Worm (Caenorhabditis elegans) whole organism, L1 larva: ENCODE data around the gene Y57G11B.5.

ENCODE experiments used
- C04F5.9 ChIP-seq: sonication (generic microtip); optimal IDR thresholded peaks from 2 replicates; lab custom pipeline; 2016; ENCODE audit warnings: missing genetic modification characterization, missing compliant biosample characterization
- aha-1 ChIP-seq: fragments of 150-350 bp; optimal IDR thresholded peaks from 2 replicates; lab custom pipeline; 2014; ENCODE audit warnings: missing biosample characterization, missing genetic modification characterization
- alr-1 ChIP-seq: fragments of 200-800 bp; sonication (Bioruptor generic); optimal IDR thresholded peaks from 2 replicates; lab custom pipeline; 2018; ENCODE audit warnings: borderline replicate concordance, mild to moderate bottlenecking, missing genetic modification characterization, missing compliant biosample characterization
- ama-1 ChIP-seq: fragments of 150-350 bp; optimal IDR thresholded peaks from 2 replicates; lab custom pipeline; 2014
- blmp-1 ChIP-seq: fragments of 150-350 bp; optimal IDR thresholded peaks from 2 replicates; lab custom pipeline; 2014; ENCODE audit warnings: missing biosample characterization, missing genetic modification characterization
- ceh-8 ChIP-seq: fragments of 200-800 bp; sonication (Bioruptor generic); optimal IDR thresholded peaks from 2 replicates; lab custom pipeline; 2018; ENCODE audit warnings: mild to moderate bottlenecking, missing genetic modification characterization, moderate library complexity, missing compliant biosample characterization
- ceh-82 ChIP-seq, 3 experiments: fragments of 150-350 bp in 1 of 3; sonication (generic microtip) in 2 of 3; optimal IDR thresholded peaks; 2 replicates each; lab custom pipeline; 2014 to 2017; ENCODE audit warnings: missing biosample characterization in 3 of 3, missing genetic modification characterization in 3 of 3
- ceh-90 ChIP-seq: sonication (generic microtip); optimal IDR thresholded peaks from 2 replicates; lab custom pipeline; 2016; ENCODE audit warnings: missing genetic modification characterization, missing compliant biosample characterization
- ces-1 ChIP-seq: fragments of 150-350 bp; optimal IDR thresholded peaks from 2 replicates; lab custom pipeline; 2014; ENCODE audit warnings: missing biosample characterization, missing genetic modification reagents, missing genetic modification characterization
- dpl-1 ChIP-seq, 3 experiments: fragments of 150-350 bp in 2 of 3; sonication (generic microtip) in 1 of 3; optimal IDR thresholded peaks; 2 replicates each; lab custom pipeline; 2014 to 2017; ENCODE audit warnings: missing biosample characterization in 3 of 3, missing genetic modification characterization in 3 of 3, missing genetic modification reagents in 3 of 3
- dsc-1 ChIP-seq: sonication (generic microtip); optimal IDR thresholded peaks from 2 replicates; lab custom pipeline; 2016; ENCODE audit warnings: mild to moderate bottlenecking, missing genetic modification characterization, missing compliant biosample characterization
- efl-1 ChIP-seq, 4 experiments: fragments of 150-350 bp; optimal IDR thresholded peaks in 3 of 4; peaks in 1 of 4; 1 replicate in 1 of 4; 2 replicates in 3 of 4; lab custom pipeline; 2014; ENCODE audit warnings: missing biosample characterization in 2 of 4, missing genetic modification characterization in 2 of 4, missing genetic modification reagents in 2 of 4
- efl-3 ChIP-seq: fragments of 200-800 bp; sonication (Bioruptor generic); optimal IDR thresholded peaks from 2 replicates; lab custom pipeline; 2018; ENCODE audit warnings: mild to moderate bottlenecking, missing genetic modification characterization, missing compliant biosample characterization
- elt-2 ChIP-seq: sonication (generic microtip); optimal IDR thresholded peaks from 2 replicates; lab custom pipeline; 2016; ENCODE audit warnings: missing genetic modification characterization, mild to moderate bottlenecking, inconsistent platforms, missing compliant biosample characterization, missing genetic modification reagents
- fkh-10 ChIP-seq: sonication (generic microtip); optimal IDR thresholded peaks from 2 replicates; lab custom pipeline; 2017; ENCODE audit warnings: missing biosample characterization, missing genetic modification reagents, missing genetic modification characterization
- fkh-4 ChIP-seq: sonication (generic microtip); optimal IDR thresholded peaks from 2 replicates; lab custom pipeline; 2016; ENCODE audit warnings: missing compliant biosample characterization, missing genetic modification characterization, borderline replicate concordance
- fkh-8 ChIP-seq: sonication (generic microtip); optimal IDR thresholded peaks from 2 replicates; lab custom pipeline; 2016; ENCODE audit warnings: mild to moderate bottlenecking, missing genetic modification characterization, missing compliant biosample characterization
- fos-1 ChIP-seq: fragments of 150-350 bp; optimal IDR thresholded peaks from 2 replicates; lab custom pipeline; 2014; ENCODE audit warnings: missing biosample characterization, missing genetic modification characterization
- hlh-17 ChIP-seq: fragments of 200-800 bp; sonication (Bioruptor generic); optimal IDR thresholded peaks from 2 replicates; lab custom pipeline; 2018; ENCODE audit warnings: missing genetic modification characterization, mild to moderate bottlenecking, missing compliant biosample characterization, moderate library complexity, borderline replicate concordance
- hpl-2 ChIP-seq: fragments of 150-350 bp; optimal IDR thresholded peaks from 2 replicates; lab custom pipeline; 2014; ENCODE audit warnings: missing biosample characterization, missing genetic modification reagents, missing genetic modification characterization
- irx-1 ChIP-seq: sonication (generic microtip); optimal IDR thresholded peaks from 2 replicates; lab custom pipeline; 2016; ENCODE audit warnings: missing genetic modification characterization, missing compliant biosample characterization
- jun-1 ChIP-seq: fragments of 150-350 bp; optimal IDR thresholded peaks from 2 replicates; lab custom pipeline; 2014; ENCODE audit warnings: missing biosample characterization, missing genetic modification reagents, missing genetic modification characterization
- lin-14 ChIP-seq: fragments of 200-800 bp; sonication (Bioruptor generic); optimal IDR thresholded peaks from 2 replicates; lab custom pipeline; 2018; ENCODE audit warnings: mild to moderate bottlenecking, missing genetic modification characterization, moderate library complexity, missing compliant biosample characterization
- lin-35 ChIP-seq, 2 experiments: fragments of 150-350 bp; optimal IDR thresholded peaks; 2 replicates each; lab custom pipeline; 2014; ENCODE audit warnings: missing biosample characterization in 2 of 2, missing genetic modification characterization in 2 of 2, missing genetic modification reagents in 2 of 2
- lin-39 ChIP-seq: fragments of 150-350 bp; optimal IDR thresholded peaks from 2 replicates; lab custom pipeline; 2014; ENCODE audit warnings: missing biosample characterization, missing genetic modification reagents, missing genetic modification characterization
- lir-3 ChIP-seq: sonication (generic microtip); optimal IDR thresholded peaks from 2 replicates; lab custom pipeline; 2016; ENCODE audit warnings: mild to moderate bottlenecking, missing genetic modification characterization, moderate library complexity, missing compliant biosample characterization; ENCODE audit not compliant: poor library complexity
- lsy-2 ChIP-seq, 2 experiments: fragments of 150-350 bp; optimal IDR thresholded peaks; 2 replicates each; lab custom pipeline; 2014; ENCODE audit warnings: missing biosample characterization in 2 of 2, missing genetic modification characterization in 2 of 2
- mab-9 ChIP-seq: fragments of 200-800 bp; sonication (Bioruptor generic); IDR thresholded peaks from 2 replicates; pipeline ENCODE4 v1.3.6; 2022; ENCODE audit warnings: missing genetic modification reagents, missing genetic modification characterization, missing compliant biosample characterization
- mdl-1 ChIP-seq, 2 experiments: fragments of 150-350 bp; optimal IDR thresholded peaks; 2 replicates each; lab custom pipeline; 2014 to 2017; ENCODE audit warnings: missing biosample characterization in 2 of 2, missing genetic modification characterization in 2 of 2, inconsistent platforms in 1 of 2
- mef-2 ChIP-seq: fragments of 150-350 bp; optimal IDR thresholded peaks from 2 replicates; lab custom pipeline; 2014; ENCODE audit warnings: missing biosample characterization, missing genetic modification characterization
- nhr-11 ChIP-seq: fragments of 150-350 bp; optimal IDR thresholded peaks from 2 replicates; lab custom pipeline; 2014; ENCODE audit warnings: missing biosample characterization, missing genetic modification characterization
- nhr-12 ChIP-seq: sonication (generic microtip); optimal IDR thresholded peaks from 2 replicates; lab custom pipeline; 2017; ENCODE audit warnings: missing biosample characterization, missing genetic modification characterization
- nhr-20 ChIP-seq: sonication (generic microtip); optimal IDR thresholded peaks from 2 replicates; lab custom pipeline; 2016; ENCODE audit warnings: mild to moderate bottlenecking, missing genetic modification characterization, missing compliant biosample characterization
- nhr-47 ChIP-seq: sonication (generic microtip); optimal IDR thresholded peaks from 2 replicates; lab custom pipeline; 2016; ENCODE audit warnings: mild to moderate bottlenecking, missing genetic modification characterization, moderate library complexity, missing compliant biosample characterization
- nhr-71 ChIP-seq: sonication (generic microtip); optimal IDR thresholded peaks from 2 replicates; lab custom pipeline; 2016; ENCODE audit warnings: mild to moderate bottlenecking, missing genetic modification characterization, moderate library complexity, missing compliant biosample characterization
- nhr-76 ChIP-seq: sonication (generic microtip); optimal IDR thresholded peaks from 2 replicates; lab custom pipeline; 2017; ENCODE audit warnings: missing biosample characterization, missing genetic modification characterization
- nhr-77 ChIP-seq: fragments of 150-350 bp; optimal IDR thresholded peaks from 2 replicates; lab custom pipeline; 2014; ENCODE audit warnings: missing biosample characterization, missing genetic modification characterization
- nhr-84 ChIP-seq: sonication (generic microtip); optimal IDR thresholded peaks from 2 replicates; lab custom pipeline; 2017; ENCODE audit warnings: missing biosample characterization, missing genetic modification characterization
- nhr-90 ChIP-seq: sonication (generic microtip); optimal IDR thresholded peaks from 2 replicates; lab custom pipeline; 2016; ENCODE audit warnings: mild to moderate bottlenecking, missing genetic modification characterization, missing compliant biosample characterization; ENCODE audit not compliant: poor library complexity
- pax-3 ChIP-seq: fragments of 200-800 bp; sonication (Bioruptor generic); optimal IDR thresholded peaks from 2 replicates; lab custom pipeline; 2018; ENCODE audit warnings: mild to moderate bottlenecking, missing genetic modification characterization, moderate library complexity, missing compliant biosample characterization
- rnt-1 ChIP-seq: sonication (generic microtip); optimal IDR thresholded peaks from 2 replicates; lab custom pipeline; 2016; ENCODE audit warnings: mild to moderate bottlenecking, missing genetic modification characterization, moderate library complexity, missing compliant biosample characterization
- sox-4 ChIP-seq: sonication (generic microtip); optimal IDR thresholded peaks from 2 replicates; lab custom pipeline; 2016; ENCODE audit warnings: missing genetic modification characterization, missing compliant biosample characterization
- sptf-1 ChIP-seq: fragments of 150-350 bp; optimal IDR thresholded peaks from 2 replicates; lab custom pipeline; 2014; ENCODE audit warnings: missing biosample characterization, missing genetic modification characterization
- sup-37 ChIP-seq: fragments of 200-800 bp; sonication (Bioruptor generic); optimal IDR thresholded peaks from 2 replicates; lab custom pipeline; 2018; ENCODE audit warnings: mild to moderate bottlenecking, missing genetic modification characterization, missing compliant biosample characterization
- unc-86 ChIP-seq: sonication (generic microtip); optimal IDR thresholded peaks from 2 replicates; lab custom pipeline; 2016; ENCODE audit warnings: missing genetic modification characterization, missing compliant biosample characterization
- unc-98 ChIP-seq: fragments of 200-800 bp; sonication (Bioruptor generic); IDR thresholded peaks from 2 replicates; pipeline ENCODE4 v1.3.6; 2022; ENCODE audit warnings: missing genetic modification characterization, missing compliant biosample characterization
- vab-15 ChIP-seq: sonication (generic microtip); optimal IDR thresholded peaks from 2 replicates; lab custom pipeline; 2017; ENCODE audit warnings: missing genotype, mild to moderate bottlenecking, missing genetic modification characterization, missing compliant biosample characterization
- xbp-1 ChIP-seq: sonication (generic microtip); optimal IDR thresholded peaks from 2 replicates; lab custom pipeline; 2016; ENCODE audit warnings: missing genetic modification characterization, missing compliant biosample characterization
- zip-4 ChIP-seq: fragments of 200-800 bp; sonication (Bioruptor generic); optimal IDR thresholded peaks from 2 replicates; lab custom pipeline; 2018; ENCODE audit warnings: mild to moderate bottlenecking, missing genetic modification characterization, moderate library complexity, missing compliant biosample characterization
- ztf-11 ChIP-seq, 2 experiments: sonication (generic microtip); optimal IDR thresholded peaks; 2 replicates each; lab custom pipeline; 2016 to 2017; ENCODE audit warnings: missing genetic modification characterization in 2 of 2, missing biosample characterization in 1 of 2, missing compliant biosample characterization in 1 of 2

Gene Y57G11B.5

ce11 chrIV:14621117-14621516 lies 46.5 kb downstream of the Y57G11B.5 start:
- TF ChIP-seq jun-1 (tag; lab: Kevin White, UChicago) (no peak), fos-1 (no peak), nhr-71 (tag; lab: Kevin White, UChicago) (peak; percentile 77), elt-2 (no peak), efl-1 (optimal IDR thresholded peaks at IDR 0.05; lab: Kevin White, UChicago) (no peak), efl-1 (GFP tag; optimal IDR thresholded peaks at IDR 0.05 in 1 of 2; lab: Kevin White, UChicago) (peak in 1 of 2 experiments; percentile 19), fkh-4 (no peak), pax-3 (tag; lab: Kevin White, UChicago) (peak; percentile 54), sptf-1 (no peak), lir-3 (tag; lab: Kevin White, UChicago) (no peak), dsc-1 (tag; lab: Kevin White, UChicago) (peak; percentile 72), ceh-90 (no peak), fkh-8 (peak; percentile 81), zip-4 (GFP tag; lab: Kevin White, UChicago) (no peak), ceh-8 (peak; percentile 44), nhr-47 (tag; lab: Kevin White, UChicago) (peak; percentile 33), fkh-10 (GFP tag; lab: Kevin White, UChicago) (peak; percentile 4), lin-14 (GFP tag; lab: Kevin White, UChicago) (peak; percentile 2), nhr-20 (tag; lab: Kevin White, UChicago) (peak; percentile 34)

- no peak for TF ChIP-seq aha-1 (tag; lab: Kevin White, UChicago)
- peak; percentile 85 for TF ChIP-seq nhr-71 (tag; lab: Kevin White, UChicago)
- peak; percentile 29 to 31 for TF ChIP-seq lsy-2 (tag; optimal IDR thresholded peaks at IDR 0.05; lab: Kevin White, UChicago)
- no peak for TF ChIP-seq ces-1 (GFP tag; lab: Kevin White, UChicago)
- no peak for TF ChIP-seq lin-35 (GFP tag; optimal IDR thresholded peaks at IDR 0.05; lab: Kevin White, UChicago)
- no peak for TF ChIP-seq blmp-1 (tag; lab: Kevin White, UChicago)
- no peak for TF ChIP-seq nhr-90 (tag; lab: Kevin White, UChicago)
- no peak for TF ChIP-seq ztf-11 (tag; optimal IDR thresholded peaks at IDR 0.05; lab: Kevin White, UChicago)
- no peak for TF ChIP-seq efl-3 (GFP tag; lab: Kevin White, UChicago)
- peak; percentile 30 for TF ChIP-seq nhr-77 (tag; lab: Kevin White, UChicago)
- TF ChIP-seq hpl-2 = no peak
- TF ChIP-seq pax-3 (tag; lab: Kevin White, UChicago) = no peak
- TF ChIP-seq irx-1 (tag; lab: Kevin White, UChicago) = no peak
- no peak for TF ChIP-seq nhr-12
- TF ChIP-seq hlh-17 (GFP tag; lab: Kevin White, UChicago) = no peak
- no peak for TF ChIP-seq nhr-84
- TF ChIP-seq sptf-1 = no peak
- no peak for TF ChIP-seq sup-37
- peak; percentile 44 for TF ChIP-seq unc-86 (tag; lab: Kevin White, UChicago)
- TF ChIP-seq lin-39 (tag; lab: Kevin White, UChicago) = no peak
- peak in 1 of 3 experiments; percentile 58 for TF ChIP-seq ceh-82 (tag; optimal IDR thresholded peaks at IDR 0.05; lab: Kevin White, UChicago)
- TF ChIP-seq rnt-1 (tag; lab: Kevin White, UChicago) = no peak
- TF ChIP-seq nhr-11 (tag; lab: Kevin White, UChicago) = no peak
- no peak for TF ChIP-seq mdl-1 (tag; optimal IDR thresholded peaks at IDR 0.05; lab: Kevin White, UChicago)
- TF ChIP-seq vab-15 (tag; lab: Kevin White, UChicago) = no peak
- no peak for TF ChIP-seq nhr-76 (tag; lab: Kevin White, UChicago)
- TF ChIP-seq fkh-10 (GFP tag; lab: Kevin White, UChicago) = peak; percentile 54
- TF ChIP-seq dpl-1 (GFP tag; optimal IDR thresholded peaks at IDR 0.05; lab: Kevin White, UChicago) = no peak
- peak; percentile 75 for TF ChIP-seq nhr-47 (tag; lab: Kevin White, UChicago)
- no peak for TF ChIP-seq unc-98
- no peak for TF ChIP-seq ceh-8
- TF ChIP-seq mab-9 (GFP tag; lab: Robert Waterston, UW) = no peak
- no peak for TF ChIP-seq mef-2 (tag; lab: Kevin White, UChicago)
- TF ChIP-seq C04F5.9 (tag; lab: Kevin White, UChicago) = no peak
- TF ChIP-seq lir-3 (tag; lab: Kevin White, UChicago) = no peak
- peak; percentile 47 for TF ChIP-seq sox-4 (tag; lab: Kevin White, UChicago)
- TF ChIP-seq ama-1 = no peak
- TF ChIP-seq alr-1 (tag; lab: Kevin White, UChicago) = no peak
- peak; percentile 14 for TF ChIP-seq xbp-1 (tag; lab: Kevin White, UChicago)
Observed at ce11 chrIV:14622109-14622508, 47.5 kb downstream of the Y57G11B.5 start.
